Worm (Caenorhabditis elegans) whole organism, L4 larva: ENCODE data around the gene nhr-117.

Experiments
- D1046.2 ChIP-seq: fragments of 200-800 bp; sonication (Bioruptor generic); IDR thresholded peaks from 2 replicates; pipeline ENCODE4 v1.3.6; 2022; ENCODE audit warnings: missing genetic modification characterization, missing compliant biosample characterization
- F44E2.7 ChIP-seq: fragments of 200-800 bp; sonication (Bioruptor generic); IDR thresholded peaks from 2 replicates; pipeline ENCODE4 v2.1.2; 2022; ENCODE audit warnings: missing genetic modification characterization, missing compliant biosample characterization
- T26A8.4 ChIP-seq: fragments of 200-800 bp; sonication (Bioruptor generic); IDR thresholded peaks from 2 replicates; pipeline ENCODE4 v1.3.6; 2022; ENCODE audit warnings: missing genetic modification characterization, missing compliant biosample characterization
- Y75B8A.6 ChIP-seq: fragments of 200-800 bp; sonication (Bioruptor generic); IDR thresholded peaks from 2 replicates; pipeline ENCODE4 v1.3.6; 2022; ENCODE audit warnings: missing genetic modification reagents, missing genetic modification characterization, missing compliant biosample characterization
- ZK337.2 ChIP-seq: fragments of 200-800 bp; sonication (Bioruptor generic); IDR thresholded peaks from 2 replicates; pipeline ENCODE4 v1.3.6; 2022; ENCODE audit warnings: missing genetic modification reagents, missing genetic modification characterization, missing compliant biosample characterization
- aha-1 ChIP-seq: fragments of 150-350 bp; peaks from one replicate; lab custom pipeline; 2014; ENCODE audit warnings: missing biosample characterization, missing genetic modification characterization
- aly-2 ChIP-seq: sonication (generic microtip); optimal IDR thresholded peaks from 2 replicates; lab custom pipeline; 2018; ENCODE audit warnings: missing biosample characterization, missing genetic modification characterization
- ama-1 ChIP-seq: fragments of 150-350 bp; optimal IDR thresholded peaks from 2 replicates; lab custom pipeline; 2014; ENCODE audit warnings: inconsistent platforms, mixed read lengths
- arid-1 ChIP-seq: fragments of 200-800 bp; sonication (Bioruptor generic); conservative IDR thresholded peaks from 2 replicates; pipeline ENCODE4 v1.3.6; 2022; ENCODE audit warnings: missing genetic modification reagents, missing genetic modification characterization, missing compliant biosample characterization
- ceh-28 ChIP-seq: fragments of 150-350 bp; optimal IDR thresholded peaks from 2 replicates; lab custom pipeline; 2014; ENCODE audit warnings: missing biosample characterization, missing genetic modification reagents, missing genetic modification characterization
- ceh-44 ChIP-seq: fragments of 200-800 bp; sonication (Bioruptor generic); IDR thresholded peaks from 2 replicates; pipeline ENCODE4 v1.3.6; 2022; ENCODE audit warnings: missing genetic modification reagents, missing genetic modification characterization, missing compliant biosample characterization
- ceh-82 ChIP-seq: sonication (generic microtip); optimal IDR thresholded peaks from 2 replicates; lab custom pipeline; 2017; ENCODE audit warnings: missing biosample characterization, missing genetic modification characterization
- ces-1 ChIP-seq: fragments of 150-350 bp; sonication (generic microtip); optimal IDR thresholded peaks from 4 replicates; lab custom pipeline; 2014; ENCODE audit warnings: missing biosample characterization, missing genetic modification reagents, missing genetic modification characterization
- daf-12 ChIP-seq: fragments of 150-350 bp; optimal IDR thresholded peaks from 2 replicates; lab custom pipeline; 2014; ENCODE audit warnings: missing biosample characterization, missing genetic modification reagents, missing genetic modification characterization
- daf-16 ChIP-seq, 3 experiments: sonication (generic microtip); optimal IDR thresholded peaks; 2 replicates each; lab custom pipeline; 2016 to 2017; ENCODE audit warnings: missing genetic modification characterization in 3 of 3, missing genetic modification reagents in 3 of 3, mild to moderate bottlenecking in 2 of 3, missing compliant biosample characterization in 2 of 3, missing biosample characterization in 1 of 3, moderate library complexity in 1 of 3
- daf-8 ChIP-seq: fragments of 200-800 bp; sonication (Bioruptor generic); IDR thresholded peaks from 2 replicates; pipeline ENCODE4 v1.3.6; 2022; ENCODE audit warnings: missing genetic modification characterization, missing compliant biosample characterization
- dmd-6 ChIP-seq: fragments of 200-800 bp; sonication (Bioruptor generic); IDR thresholded peaks from 2 replicates; pipeline ENCODE4 v1.3.6; 2022; ENCODE audit warnings: missing genetic modification reagents, missing genetic modification characterization, missing compliant biosample characterization
- dmd-8 ChIP-seq: fragments of 200-800 bp; sonication (Bioruptor generic); IDR thresholded peaks from 2 replicates; pipeline ENCODE4 v1.3.6; 2022; ENCODE audit warnings: missing genetic modification characterization, missing compliant biosample characterization
- dmd-9 ChIP-seq: fragments of 200-800 bp; sonication (Bioruptor generic); IDR thresholded peaks from 2 replicates; pipeline ENCODE4 v1.3.6; 2022; ENCODE audit warnings: missing genetic modification reagents, missing genetic modification characterization, missing compliant biosample characterization
- egl-43 ChIP-seq: fragments of 200-800 bp; sonication (Bioruptor generic); IDR thresholded peaks from 2 replicates; pipeline ENCODE4 v1.3.6; 2022; ENCODE audit warnings: missing genetic modification reagents, missing genetic modification characterization, missing compliant biosample characterization
- hlh-11 ChIP-seq: fragments of 200-800 bp; sonication (Bioruptor generic); optimal IDR thresholded peaks from 2 replicates; lab custom pipeline; 2018; ENCODE audit warnings: mild to moderate bottlenecking, missing genetic modification characterization, missing compliant biosample characterization
- jun-1 ChIP-seq: fragments of 150-350 bp; optimal IDR thresholded peaks from 2 replicates; lab custom pipeline; 2014; ENCODE audit warnings: missing biosample characterization, missing genetic modification reagents, missing genetic modification characterization
- lin-1 ChIP-seq: fragments of 200-800 bp; sonication (Bioruptor generic); IDR thresholded peaks from 2 replicates; pipeline ENCODE4 v1.3.6; 2022; ENCODE audit warnings: missing genetic modification reagents, missing genetic modification characterization, missing compliant biosample characterization
- lin-15B ChIP-seq: fragments of 150-350 bp; sonication (generic microtip); optimal IDR thresholded peaks from 3 replicates; lab custom pipeline; 2014; ENCODE audit warnings: missing biosample characterization, missing genetic modification characterization
- lin-29 ChIP-seq: fragments of 200-800 bp; sonication (Bioruptor generic); IDR thresholded peaks from 2 replicates; pipeline ENCODE4 v1.3.6; 2022; ENCODE audit warnings: missing genetic modification reagents, missing genetic modification characterization, missing compliant biosample characterization
- lin-39 ChIP-seq: fragments of 150-350 bp; optimal IDR thresholded peaks from 2 replicates; lab custom pipeline; 2014; ENCODE audit warnings: missing biosample characterization, missing genetic modification reagents, missing genetic modification characterization
- lir-3 ChIP-seq: sonication (generic microtip); optimal IDR thresholded peaks from 2 replicates; lab custom pipeline; 2016; ENCODE audit warnings: mild to moderate bottlenecking, missing genetic modification characterization, missing compliant biosample characterization
- madf-9 ChIP-seq: fragments of 200-800 bp; sonication (Bioruptor generic); conservative IDR thresholded peaks from 2 replicates; pipeline ENCODE4 v1.3.6; 2022; ENCODE audit warnings: missing genetic modification reagents, missing genetic modification characterization, missing compliant biosample characterization
- mdl-1 ChIP-seq, 2 experiments: fragments of 150-350 bp in 1 of 2; sonication (generic microtip) in 1 of 2; optimal IDR thresholded peaks; 2 replicates each; lab custom pipeline; 2014 to 2017; ENCODE audit warnings: missing biosample characterization in 2 of 2, missing genetic modification characterization in 2 of 2
- mep-1 ChIP-seq: fragments of 150-350 bp; sonication (generic microtip); optimal IDR thresholded peaks from 3 replicates; lab custom pipeline; 2014; ENCODE audit warnings: missing biosample characterization, missing genetic modification characterization
- mxl-2 ChIP-seq: fragments of 200-800 bp; sonication (Bioruptor generic); conservative IDR thresholded peaks from 2 replicates; pipeline ENCODE4 v1.3.6; 2022; ENCODE audit warnings: missing genetic modification reagents, missing genetic modification characterization, missing compliant biosample characterization
- nhr-11 ChIP-seq: fragments of 150-350 bp; optimal IDR thresholded peaks from 2 replicates; lab custom pipeline; 2014; ENCODE audit warnings: missing biosample characterization, missing genetic modification characterization
- nhr-111 ChIP-seq: fragments of 200-800 bp; sonication (Bioruptor generic); optimal IDR thresholded peaks from 2 replicates; lab custom pipeline; 2018; ENCODE audit warnings: mild to moderate bottlenecking, missing genetic modification characterization, missing compliant biosample characterization
- nhr-48 ChIP-seq: sonication (generic microtip); optimal IDR thresholded peaks from 2 replicates; lab custom pipeline; 2016; ENCODE audit warnings: mild to moderate bottlenecking, missing genetic modification characterization, missing compliant biosample characterization
- pqm-1 ChIP-seq: sonication (generic microtip); optimal IDR thresholded peaks from 2 replicates; lab custom pipeline; 2017; ENCODE audit warnings: missing biosample characterization, missing genetic modification characterization
- saeg-2 ChIP-seq: fragments of 200-800 bp; sonication (Bioruptor generic); IDR thresholded peaks from 2 replicates; pipeline ENCODE4 v1.3.6; 2022; ENCODE audit warnings: missing genetic modification reagents, missing genetic modification characterization, missing compliant biosample characterization
- set-16 ChIP-seq: fragments of 200-800 bp; sonication (Bioruptor generic); IDR thresholded peaks from 2 replicates; pipeline ENCODE4 v1.3.6; 2022; ENCODE audit warnings: missing genetic modification reagents, missing genetic modification characterization, missing compliant biosample characterization
- skn-1 ChIP-seq: fragments of 150-350 bp; optimal IDR thresholded peaks from 2 replicates; lab custom pipeline; 2014; ENCODE audit warnings: missing biosample characterization, missing genetic modification characterization
- vab-7 ChIP-seq: fragments of 200-800 bp; sonication (Bioruptor generic); IDR thresholded peaks from 2 replicates; pipeline ENCODE4 v1.3.6; 2022; ENCODE audit warnings: missing genetic modification reagents, missing genetic modification characterization, missing compliant biosample characterization
- zag-1 ChIP-seq: fragments of 150-350 bp; optimal IDR thresholded peaks from 2 replicates; lab custom pipeline; 2014; ENCODE audit warnings: missing biosample characterization, missing genetic modification characterization
- zfp-2 ChIP-seq: sonication (generic microtip); optimal IDR thresholded peaks from 2 replicates; lab custom pipeline; 2016; ENCODE audit warnings: mild to moderate bottlenecking, missing genetic modification characterization, missing compliant biosample characterization

nhr-117 gene

ce11 chrV:1651045-1651444, 29.7 kb upstream of the nhr-117 start, which contains the start of gene irld-44:
irld-44 (plus strand) TSS chrV:1651345.
- TF ChIP-seq ceh-44 (GFP tag; lab: Robert Waterston, UW), result no peak
- no peak for TF ChIP-seq skn-1
- no peak for TF ChIP-seq pqm-1 (tag; lab: Kevin White, UChicago)
- TF ChIP-seq daf-12 (tag; lab: Kevin White, UChicago), result no peak
- TF ChIP-seq lin-1 (GFP tag; lab: Robert Waterston, UW), result no peak
- TF ChIP-seq lir-3, result no peak
- TF ChIP-seq ZK337.2 (GFP tag; lab: Robert Waterston, UW), result no peak
- TF ChIP-seq saeg-2, result no peak
- TF ChIP-seq nhr-48, result no peak
- no peak for TF ChIP-seq aly-2
- TF ChIP-seq mep-1 (tag; lab: Kevin White, UChicago), result no peak
- TF ChIP-seq zag-1 (tag; lab: Kevin White, UChicago), result no peak
- no peak for TF ChIP-seq arid-1 (GFP tag; lab: Robert Waterston, UW)
- TF ChIP-seq ceh-28 (tag; lab: Kevin White, UChicago), result no peak

ce11 chrV:1648000-1648399, 26.7 kb upstream of the nhr-117 start, which contains the start of gene irld-45:
irld-45 (plus strand) TSS chrV:1648300.
- TF ChIP-seq ceh-28 (tag; lab: Kevin White, UChicago), result no peak
- no peak for TF ChIP-seq lin-15B
- TF ChIP-seq aha-1 (tag; lab: Kevin White, UChicago), result peak; percentile 67
- TF ChIP-seq zfp-2 (tag; lab: Kevin White, UChicago), result no peak

DNA sequence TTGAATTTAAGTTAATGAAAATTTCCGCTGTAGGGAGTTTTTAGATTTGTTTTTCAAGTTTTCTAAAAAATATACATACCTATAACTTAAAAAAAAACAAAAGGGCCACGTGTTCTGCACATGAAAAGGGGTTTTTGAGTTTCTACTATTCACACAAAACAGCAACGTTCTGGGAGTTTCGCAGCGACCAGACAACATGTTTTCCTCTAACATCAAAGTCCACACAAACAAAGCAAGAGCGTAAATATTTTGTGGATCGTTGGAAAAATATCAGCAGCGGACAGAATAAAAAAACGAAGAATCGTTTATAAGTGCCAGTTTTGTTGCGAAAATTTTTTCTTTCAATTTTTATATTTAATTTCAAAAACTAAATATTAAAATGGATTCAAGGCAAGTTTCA, 22.6 kb upstream of the nhr-117 start, which contains the start of gene alh-2:
Gene alh-2 (plus strand): TSS at position 284 of the 400 bp plus-strand sequence.
- TF ChIP-seq set-16, result no peak
- TF ChIP-seq vab-7, result no peak
- peak in 1 of 2 experiments; percentile 96 for TF ChIP-seq daf-16 (GFP tag; optimal IDR thresholded peaks at IDR 0.05; lab: Kevin White, UChicago)
- no peak for TF ChIP-seq daf-16 (tag; optimal IDR thresholded peaks at IDR 0.05; lab: Kevin White, UChicago)
- no peak for TF ChIP-seq dmd-9

- no peak for TF ChIP-seq egl-43 (GFP tag; lab: Robert Waterston, UW)
- no peak for TF ChIP-seq D1046.2 (GFP tag; lab: Robert Waterston, UW)
- no peak for TF ChIP-seq zfp-2 (tag; lab: Kevin White, UChicago)
- 0 out of 2 replicates have a peak, but pooled peaks have one; percentile 25 for TF ChIP-seq dmd-8 (GFP tag; lab: Robert Waterston, UW)
- no peak for TF ChIP-seq lir-3
- no peak for TF ChIP-seq zag-1 (tag; lab: Kevin White, UChicago)
- no peak for TF ChIP-seq nhr-11 (tag; lab: Kevin White, UChicago)
- no peak for TF ChIP-seq ceh-82 (tag; lab: Kevin White, UChicago)
- TF ChIP-seq dmd-6 (GFP tag; lab: Robert Waterston, UW), result no peak
- TF ChIP-seq ama-1, result no peak
- peak; percentile 75; the same call in 1 of the 2 replicates for TF ChIP-seq F44E2.7 (GFP tag; lab: Robert Waterston, UW)
- no peak for TF ChIP-seq mdl-1 (tag; optimal IDR thresholded peaks at IDR 0.05; lab: Kevin White, UChicago)
Observed at ce11 chrV:1642768-1643167, 21.4 kb upstream of the nhr-117 start.

- TF ChIP-seq Y75B8A.6 (GFP tag; lab: Robert Waterston, UW), result no peak
- no peak for TF ChIP-seq lin-29 (GFP tag; lab: Robert Waterston, UW)
- TF ChIP-seq T26A8.4 (GFP tag; lab: Robert Waterston, UW), result no peak
- TF ChIP-seq lin-39 (tag; lab: Kevin White, UChicago), result no peak
- TF ChIP-seq ces-1, result no peak
- TF ChIP-seq daf-16 (GFP tag; optimal IDR thresholded peaks at IDR 0.05; lab: Kevin White, UChicago), result no peak
- no peak for TF ChIP-seq daf-16 (tag; optimal IDR thresholded peaks at IDR 0.05; lab: Kevin White, UChicago)
- no peak for TF ChIP-seq jun-1
- TF ChIP-seq dmd-6 (GFP tag; lab: Robert Waterston, UW), result no peak
- no peak for TF ChIP-seq nhr-111 (GFP tag; lab: Kevin White, UChicago)
- TF ChIP-seq vab-7, result no peak
- TF ChIP-seq arid-1 (GFP tag; lab: Robert Waterston, UW), result no peak
- no peak for TF ChIP-seq ZK337.2 (GFP tag; lab: Robert Waterston, UW)
- TF ChIP-seq daf-8 (GFP tag; lab: Robert Waterston, UW), result no peak
- no peak for TF ChIP-seq hlh-11
- TF ChIP-seq madf-9 (GFP tag; lab: Robert Waterston, UW), result no peak
- no peak for TF ChIP-seq mxl-2 (GFP tag; lab: Robert Waterston, UW)
Observed at ce11 chrV:1642199-1642598, 20.9 kb upstream of the nhr-117 start, which contains the start of gene Y46H3D.1. Y46H3D.1 (plus strand) TSS chrV:1642499.
